Worm (Caenorhabditis elegans) whole organism, L2 larva: ENCODE data around the gene F54C9.3.

Experiments used
- C34F6.9 ChIP-seq: fragments of 150-350 bp; optimal IDR thresholded peaks from 2 replicates; lab custom pipeline; 2014; ENCODE audit warnings: missing biosample characterization, missing genetic modification characterization
- F13H6.1 ChIP-seq: sonication (generic microtip); optimal IDR thresholded peaks from 2 replicates; lab custom pipeline; 2016; ENCODE audit warnings: missing genetic modification characterization, missing compliant biosample characterization
- R02D3.7 ChIP-seq: fragments of 150-350 bp; optimal IDR thresholded peaks from 2 replicates; lab custom pipeline; 2014; ENCODE audit warnings: missing biosample characterization, missing genetic modification characterization
- Y55F3AM.14 ChIP-seq: fragments of 200-800 bp; sonication (Bioruptor generic); optimal IDR thresholded peaks from 2 replicates; lab custom pipeline; 2018; ENCODE audit warnings: mild to moderate bottlenecking, missing genetic modification characterization, missing compliant biosample characterization
- ZK546.5 ChIP-seq: sonication (generic microtip); optimal IDR thresholded peaks from 2 replicates; lab custom pipeline; 2017; ENCODE audit warnings: missing biosample characterization, missing genetic modification characterization
- alr-1 ChIP-seq: fragments of 150-350 bp; optimal IDR thresholded peaks from 2 replicates; lab custom pipeline; 2014; ENCODE audit warnings: missing biosample characterization, missing genetic modification characterization
- aly-2 ChIP-seq: fragments of 150-350 bp; optimal IDR thresholded peaks from 2 replicates; lab custom pipeline; 2014; ENCODE audit warnings: missing biosample characterization, missing genetic modification characterization
- ama-1 ChIP-seq: fragments of 150-350 bp; optimal IDR thresholded peaks from 2 replicates; lab custom pipeline; 2018; ENCODE audit warnings: inconsistent platforms
- blmp-1 ChIP-seq: sonication (generic microtip); optimal IDR thresholded peaks from 2 replicates; lab custom pipeline; 2017; ENCODE audit warnings: missing genetic modification characterization, mild to moderate bottlenecking, missing compliant biosample characterization, antibody characterized with exemption, moderate library complexity; ENCODE audit not compliant: insufficient read depth
- ceh-16 ChIP-seq: fragments of 150-350 bp; optimal IDR thresholded peaks from 2 replicates; lab custom pipeline; 2014; ENCODE audit warnings: missing biosample characterization, missing genetic modification characterization
- ceh-82 ChIP-seq: fragments of 150-350 bp; optimal IDR thresholded peaks from 2 replicates; lab custom pipeline; 2014; ENCODE audit warnings: missing biosample characterization, missing genetic modification characterization
- crh-2 ChIP-seq: sonication (generic microtip); optimal IDR thresholded peaks from 2 replicates; lab custom pipeline; 2017; ENCODE audit warnings: missing biosample characterization, missing genetic modification characterization
- dmd-4 ChIP-seq: sonication (generic microtip); optimal IDR thresholded peaks from 2 replicates; lab custom pipeline; 2017; ENCODE audit warnings: missing biosample characterization, missing genetic modification characterization
- egl-27 ChIP-seq: sonication (generic microtip); optimal IDR thresholded peaks from 3 replicates; lab custom pipeline; 2017; ENCODE audit warnings: missing biosample characterization, missing genetic modification reagents, missing genetic modification characterization
- elt-1 ChIP-seq: fragments of 150-350 bp; optimal IDR thresholded peaks from 2 replicates; lab custom pipeline; 2014; ENCODE audit warnings: missing biosample characterization, missing genetic modification characterization
- elt-3 ChIP-seq: sonication (generic microtip); optimal IDR thresholded peaks from 2 replicates; lab custom pipeline; 2017; ENCODE audit warnings: missing biosample characterization, missing genetic modification characterization
- fos-1 ChIP-seq: fragments of 150-350 bp; optimal IDR thresholded peaks from 2 replicates; lab custom pipeline; 2014; ENCODE audit warnings: missing biosample characterization, missing genetic modification characterization
- gmeb-1 ChIP-seq: fragments of 150-350 bp; optimal IDR thresholded peaks from 2 replicates; lab custom pipeline; 2014; ENCODE audit warnings: missing biosample characterization, missing genetic modification characterization
- lin-13 ChIP-seq: fragments of 150-350 bp; optimal IDR thresholded peaks from 2 replicates; lab custom pipeline; 2014; ENCODE audit warnings: missing biosample characterization, missing genetic modification reagents, missing genetic modification characterization
- lsy-2 ChIP-seq, 2 experiments: fragments of 150-350 bp in 1 of 2; sonication (generic microtip) in 1 of 2; optimal IDR thresholded peaks; 2 replicates each; lab custom pipeline; 2014 to 2017; ENCODE audit warnings: missing biosample characterization in 2 of 2, missing genetic modification characterization in 2 of 2
- mab-5 ChIP-seq: fragments of 150-350 bp; optimal IDR thresholded peaks from 2 replicates; lab custom pipeline; 2014; ENCODE audit warnings: missing biosample characterization, missing genetic modification characterization
- mbf-1 ChIP-seq: sonication (generic microtip); optimal IDR thresholded peaks from 2 replicates; lab custom pipeline; 2017; ENCODE audit warnings: missing biosample characterization, missing genetic modification characterization
- mdl-1 ChIP-seq, 2 experiments: fragments of 150-350 bp in 1 of 2; sonication (generic microtip) in 1 of 2; optimal IDR thresholded peaks; 2 replicates each; lab custom pipeline; 2017; ENCODE audit warnings: missing biosample characterization in 2 of 2, missing genetic modification characterization in 2 of 2
- nhr-10 ChIP-seq: sonication (generic microtip); optimal IDR thresholded peaks from 2 replicates; lab custom pipeline; 2017; ENCODE audit warnings: missing biosample characterization, missing genetic modification characterization
- nhr-11 ChIP-seq: fragments of 150-350 bp; optimal IDR thresholded peaks from 2 replicates; lab custom pipeline; 2014; ENCODE audit warnings: missing biosample characterization, missing genetic modification characterization
- nhr-12 ChIP-seq: fragments of 150-350 bp; optimal IDR thresholded peaks from 2 replicates; lab custom pipeline; 2014; ENCODE audit warnings: missing biosample characterization, missing genetic modification characterization
- nhr-129 ChIP-seq: fragments of 150-350 bp; optimal IDR thresholded peaks from 2 replicates; lab custom pipeline; 2014; ENCODE audit warnings: missing biosample characterization, missing genetic modification characterization
- nhr-21 ChIP-seq: fragments of 150-350 bp; optimal IDR thresholded peaks from 2 replicates; lab custom pipeline; 2014; ENCODE audit warnings: missing biosample characterization, missing genetic modification characterization
- nhr-23 ChIP-seq: fragments of 150-350 bp; optimal IDR thresholded peaks from 2 replicates; lab custom pipeline; 2014; ENCODE audit warnings: missing biosample characterization, missing genetic modification reagents, missing genetic modification characterization
- nhr-25 ChIP-seq: fragments of 150-350 bp; sonication (generic microtip); optimal IDR thresholded peaks from 3 replicates; lab custom pipeline; 2014; ENCODE audit warnings: missing biosample characterization, missing genetic modification characterization
- nhr-6 ChIP-seq: fragments of 150-350 bp; optimal IDR thresholded peaks from 2 replicates; lab custom pipeline; 2014; ENCODE audit warnings: missing biosample characterization, missing genetic modification characterization
- nhr-77 ChIP-seq: fragments of 150-350 bp; optimal IDR thresholded peaks from 2 replicates; lab custom pipeline; 2014; ENCODE audit warnings: missing biosample characterization, missing genetic modification characterization
- peb-1 ChIP-seq: fragments of 150-350 bp; optimal IDR thresholded peaks from 2 replicates; lab custom pipeline; 2014; ENCODE audit warnings: missing biosample characterization, missing genetic modification characterization
- sem-4 ChIP-seq: fragments of 150-350 bp; optimal IDR thresholded peaks from 2 replicates; lab custom pipeline; 2014; ENCODE audit warnings: missing biosample characterization, missing genetic modification reagents, missing genetic modification characterization
- skn-1 ChIP-seq: sonication (generic microtip); optimal IDR thresholded peaks from 2 replicates; lab custom pipeline; 2017; ENCODE audit warnings: missing biosample characterization, missing genetic modification characterization
- sma-3 ChIP-seq: sonication (generic microtip); optimal IDR thresholded peaks from 2 replicates; lab custom pipeline; 2016; ENCODE audit warnings: missing genetic modification reagents, missing genetic modification characterization, missing compliant biosample characterization
- sma-9 ChIP-seq, 2 experiments: fragments of 150-350 bp in 1 of 2; sonication (generic microtip) in 1 of 2; optimal IDR thresholded peaks; 2 replicates each; lab custom pipeline; 2014 to 2016; ENCODE audit warnings: missing genetic modification characterization in 2 of 2, mild to moderate bottlenecking in 1 of 2, missing biosample characterization in 1 of 2, missing compliant biosample characterization in 1 of 2, missing genetic modification reagents in 1 of 2, moderate library complexity in 1 of 2
- unc-39 ChIP-seq: fragments of 150-350 bp; optimal IDR thresholded peaks from 2 replicates; lab custom pipeline; 2014; ENCODE audit warnings: missing biosample characterization, missing genetic modification characterization
- unc-55 ChIP-seq: fragments of 150-350 bp; sonication (generic microtip); optimal IDR thresholded peaks from 3 replicates; lab custom pipeline; 2014; ENCODE audit warnings: missing biosample characterization, missing genetic modification reagents, missing genetic modification characterization
- unc-62 ChIP-seq: fragments of 150-350 bp; optimal IDR thresholded peaks from 2 replicates; lab custom pipeline; 2014; ENCODE audit warnings: missing biosample characterization, missing genetic modification reagents, missing genetic modification characterization
- zag-1 ChIP-seq: fragments of 150-350 bp; optimal IDR thresholded peaks from 2 replicates; lab custom pipeline; 2014; ENCODE audit warnings: missing biosample characterization, missing genetic modification characterization
- ztf-1 ChIP-seq: fragments of 200-800 bp; sonication (Bioruptor generic); conservative IDR thresholded peaks from 2 replicates; pipeline ENCODE4 v1.3.6; 2022; ENCODE audit warnings: missing genetic modification characterization, missing compliant biosample characterization
- ztf-11 ChIP-seq: sonication (generic microtip); optimal IDR thresholded peaks from 2 replicates; lab custom pipeline; 2017; ENCODE audit warnings: missing biosample characterization, missing genetic modification characterization
- ztf-4 ChIP-seq: fragments of 150-350 bp; optimal IDR thresholded peaks from 2 replicates; lab custom pipeline; 2014; ENCODE audit warnings: missing biosample characterization, missing genetic modification characterization

The F54C9.3 gene

DNA sequence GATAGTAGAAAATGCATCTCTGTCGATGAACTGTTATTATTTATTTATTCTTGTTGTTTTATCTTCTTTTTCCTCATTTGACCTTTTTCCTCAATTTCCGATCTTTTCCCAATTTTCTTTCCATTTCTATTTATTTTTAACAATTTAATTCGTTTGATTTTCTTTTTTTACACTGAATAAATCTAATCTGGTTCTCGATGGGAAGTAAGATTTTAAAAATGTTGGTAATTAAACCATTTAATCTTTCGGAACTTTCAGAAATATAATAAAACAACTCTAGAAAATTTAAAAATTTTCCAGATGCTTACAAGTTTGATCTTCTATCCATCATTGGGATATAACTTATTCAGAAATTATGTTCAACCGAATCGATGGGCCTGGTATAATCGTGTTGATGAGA lies 39.9 kb upstream of the F54C9.3 start, which contains the start of gene F28C6.8:
Gene F28C6.8, plus strand, starts transcription at position 301 of the 400 bp plus-strand sequence.
- TF ChIP-seq crh-2 (tag; lab: Kevin White, UChicago) (no peak), nhr-23 (tag; lab: Kevin White, UChicago) (no peak), ztf-11 (tag; lab: Kevin White, UChicago) (no peak), ztf-1 (GFP tag; lab: Robert Waterston, UW) (no peak), zag-1 (no peak), nhr-129 (tag; lab: Kevin White, UChicago) (no peak), nhr-6 (tag; lab: Kevin White, UChicago) (no peak), mab-5 (tag; lab: Kevin White, UChicago) (no peak), dmd-4 (tag; lab: Kevin White, UChicago) (no peak), skn-1 (no peak), Y55F3AM.14 (GFP tag; lab: Kevin White, UChicago) (no peak), ceh-16 (tag; lab: Kevin White, UChicago) (no peak), fos-1 (tag; lab: Kevin White, UChicago) (no peak), nhr-25 (no peak), ama-1 (lab: Kevin White, UChicago) (no peak), nhr-21 (no peak)
- TF ChIP-seq, all 48 proteins: peak for 0

- no peak for TF ChIP-seq alr-1 (tag; lab: Kevin White, UChicago)
- peak; percentile 35 for TF ChIP-seq nhr-21
- no peak for TF ChIP-seq mab-5 (tag; lab: Kevin White, UChicago)
- TF ChIP-seq unc-62 (GFP tag; lab: Kevin White, UChicago), result no peak
- no peak for TF ChIP-seq nhr-10 (tag; lab: Kevin White, UChicago)
- no peak for TF ChIP-seq peb-1 (tag; lab: Kevin White, UChicago)
- TF ChIP-seq nhr-12 (tag; lab: Kevin White, UChicago), result no peak
- TF ChIP-seq C34F6.9 (tag; lab: Kevin White, UChicago), result no peak
- no peak for TF ChIP-seq ceh-82 (tag; lab: Kevin White, UChicago)
- no peak for TF ChIP-seq mbf-1 (tag; lab: Kevin White, UChicago)
- TF ChIP-seq elt-1 (tag; lab: Kevin White, UChicago), result no peak
- TF ChIP-seq sma-9 (GFP tag; optimal IDR thresholded peaks at IDR 0.05; lab: Kevin White, UChicago), result peak; percentile 8
- TF ChIP-seq sma-9 (tag; optimal IDR thresholded peaks at IDR 0.05; lab: Kevin White, UChicago), result no peak
- no peak for TF ChIP-seq ZK546.5 (tag; lab: Kevin White, UChicago)
- no peak for TF ChIP-seq gmeb-1
- TF ChIP-seq ama-1 (lab: Kevin White, UChicago), result no peak
- TF ChIP-seq sma-3 (GFP tag; lab: Kevin White, UChicago), result no peak
- no peak for TF ChIP-seq ztf-4 (tag; lab: Kevin White, UChicago)
- TF ChIP-seq nhr-77 (tag; lab: Kevin White, UChicago), result no peak
- no peak for TF ChIP-seq ceh-16 (tag; lab: Kevin White, UChicago)
- peak; percentile 35 for TF ChIP-seq sem-4 (tag; lab: Kevin White, UChicago)
- TF ChIP-seq blmp-1 (tag; lab: Kevin White, UChicago), result no peak
- TF ChIP-seq unc-55 (GFP tag; lab: Kevin White, UChicago), result no peak
- no peak for TF ChIP-seq nhr-6 (tag; lab: Kevin White, UChicago)
- no peak for TF ChIP-seq nhr-11 (tag; lab: Kevin White, UChicago)
- TF ChIP-seq skn-1, result no peak
- TF ChIP-seq unc-39 (tag; lab: Kevin White, UChicago), result no peak
- no peak for TF ChIP-seq elt-3 (tag; lab: Kevin White, UChicago)
- TF ChIP-seq crh-2 (tag; lab: Kevin White, UChicago), result peak; percentile 36
- TF ChIP-seq nhr-129 (tag; lab: Kevin White, UChicago), result peak; percentile 14
- TF ChIP-seq nhr-23 (tag; lab: Kevin White, UChicago), result no peak
- no peak for TF ChIP-seq zag-1
- TF ChIP-seq mdl-1 (tag; optimal IDR thresholded peaks at IDR 0.05; lab: Kevin White, UChicago), result no peak
- TF ChIP-seq ztf-1 (GFP tag; lab: Robert Waterston, UW), result no peak
- no peak for TF ChIP-seq ztf-11 (tag; lab: Kevin White, UChicago)
- TF ChIP-seq F13H6.1 (tag; lab: Kevin White, UChicago), result no peak
- TF ChIP-seq egl-27, result no peak
- TF ChIP-seq aly-2, result no peak
- TF ChIP-seq lin-13 (GFP tag; lab: Kevin White, UChicago), result peak; percentile 33
- TF ChIP-seq lsy-2 (tag; optimal IDR thresholded peaks at IDR 0.05; lab: Kevin White, UChicago), result peak in 1 of 2 experiments; percentile 58
- TF ChIP-seq fos-1 (tag; lab: Kevin White, UChicago), result peak; percentile 9
- TF ChIP-seq R02D3.7 (tag; lab: Kevin White, UChicago), result no peak
Measured at ce11 chrII:8603567-8604359, 37.1 kb upstream of the F54C9.3 start, which contains the start of gene suf-1. suf-1 (plus strand) TSS chrII:8603846.
